Fruit fly (Drosophila melanogaster) whole organism, embryonic: ENCODE measurements around the gene CG9497.

Experiments used
- BEAF-32 ChIP-seq: fragments of 200-800 bp; sonication (Bioruptor generic); optimal IDR thresholded peaks from 3 replicates; lab custom pipeline; 2017; ENCODE audit warnings: missing biosample characterization, missing genetic modification characterization, mild to moderate bottlenecking, moderate library complexity, missing genetic modification reagents
- BtbVII ChIP-seq: fragments of 200-800 bp; sonication (Bioruptor generic); optimal IDR thresholded peaks from 3 replicates; lab custom pipeline; 2017; ENCODE audit warnings: missing biosample characterization, mild to moderate bottlenecking, missing genetic modification characterization
- CG11085 ChIP-seq: fragments of 200-800 bp; sonication (Bioruptor generic); IDR thresholded peaks from 2 replicates; pipeline ENCODE4 v1.3.6; 2022; ENCODE audit warnings: missing biosample characterization, missing genetic modification characterization
- CG11723 ChIP-seq: fragments of 200-800 bp; sonication (Bioruptor generic); optimal IDR thresholded peaks from 2 replicates; lab custom pipeline; 2017; ENCODE audit warnings: missing biosample characterization, mild to moderate bottlenecking, missing genetic modification characterization
- CG12659 ChIP-seq: fragments of 200-800 bp; sonication (Bioruptor generic); optimal IDR thresholded peaks from 3 replicates; lab custom pipeline; 2017; ENCODE audit warnings: mild to moderate bottlenecking, missing biosample characterization, missing genetic modification reagents, missing genetic modification characterization
- CG12769 ChIP-seq: fragments of 200-800 bp; sonication (Bioruptor generic); optimal IDR thresholded peaks from 2 replicates; lab custom pipeline; 2019; ENCODE audit warnings: missing biosample characterization, mild to moderate bottlenecking, missing genetic modification characterization, moderate library complexity
- CG13287 ChIP-seq: fragments of 200-800 bp; sonication (Bioruptor generic); IDR thresholded peaks from 2 replicates; pipeline ENCODE4 v1.3.6; 2022; ENCODE audit warnings: missing biosample characterization, missing genetic modification characterization; ENCODE audit not compliant: partially characterized antibody
- CG17612 ChIP-seq: fragments of 200-800 bp; sonication (Bioruptor generic); IDR thresholded peaks from 2 replicates; pipeline ENCODE4 v1.3.6; 2022; ENCODE audit warnings: missing biosample characterization, missing genetic modification characterization
- CG18599 ChIP-seq: fragments of 200-800 bp; sonication (Bioruptor generic); optimal IDR thresholded peaks from 3 replicates; lab custom pipeline; 2017; ENCODE audit warnings: missing biosample characterization, missing genetic modification characterization, mild to moderate bottlenecking, moderate library complexity, missing genetic modification reagents
- CG18764 ChIP-seq: fragments of 200-800 bp; sonication (Bioruptor generic); optimal IDR thresholded peaks from 3 replicates; lab custom pipeline; 2016; ENCODE audit warnings: missing biosample characterization, missing genetic modification characterization
- CG2202 ChIP-seq: fragments of 200-800 bp; sonication (Bioruptor generic); optimal IDR thresholded peaks from 2 replicates; lab custom pipeline; 2018; ENCODE audit warnings: missing biosample characterization, mild to moderate bottlenecking, missing genetic modification characterization
- CG31388 ChIP-seq: fragments of 200-800 bp; sonication (Bioruptor generic); optimal IDR thresholded peaks from 2 replicates; lab custom pipeline; 2016; ENCODE audit warnings: missing biosample characterization, missing genetic modification characterization
- CG4730 ChIP-seq: fragments of 200-800 bp; sonication (Bioruptor generic); IDR thresholded peaks from 2 replicates; pipeline ENCODE4 v1.3.6; 2022; ENCODE audit warnings: missing biosample characterization, missing genetic modification characterization
- CG4820 ChIP-seq: fragments of 200-800 bp; sonication (Bioruptor generic); optimal IDR thresholded peaks from 3 replicates; lab custom pipeline; 2016; ENCODE audit warnings: missing biosample characterization, missing genetic modification characterization
- CG8478 ChIP-seq: fragments of >200 bp; optimal IDR thresholded peaks from 2 replicates; lab custom pipeline; 2018
- CTCF ChIP-seq: fragments of 200-800 bp; sonication (Bioruptor generic); optimal IDR thresholded peaks from 2 replicates; lab custom pipeline; 2017; ENCODE audit warnings: missing biosample characterization, mild to moderate bottlenecking, missing genetic modification characterization, moderate library complexity
- D19B ChIP-seq: fragments of 200-800 bp; sonication (Bioruptor generic); optimal IDR thresholded peaks from 2 replicates; lab custom pipeline; 2017; ENCODE audit warnings: missing biosample characterization, mild to moderate bottlenecking, missing genetic modification characterization
- Dip2 ChIP-seq: fragments of 200-800 bp; sonication (Bioruptor generic); IDR thresholded peaks from 2 replicates; pipeline ENCODE4 v1.3.6; 2022; ENCODE audit warnings: missing biosample characterization, missing genetic modification characterization
- Ets97D ChIP-seq: fragments of 200-800 bp; sonication (Bioruptor generic); optimal IDR thresholded peaks from 3 replicates; lab custom pipeline; 2016; ENCODE audit warnings: missing biosample characterization, missing genetic modification characterization
- H15 ChIP-seq: fragments of 200-800 bp; sonication (Bioruptor generic); IDR thresholded peaks from 3 replicates; pipeline ENCODE4 v1.3.6; 2022; ENCODE audit warnings: missing biosample characterization, missing genetic modification characterization
- H2.0 ChIP-seq: fragments of 200-800 bp; sonication (Bioruptor generic); IDR thresholded peaks from 2 replicates; pipeline ENCODE4 v1.3.6; 2022; ENCODE audit warnings: missing biosample characterization, missing genetic modification characterization
- Hr39 ChIP-seq: fragments of >200 bp; optimal IDR thresholded peaks from 2 replicates; lab custom pipeline; 2017
- Lim3 ChIP-seq: fragments of 200-800 bp; sonication (Bioruptor generic); IDR thresholded peaks from 2 replicates; pipeline ENCODE4 v1.3.6; 2022; ENCODE audit warnings: missing biosample characterization, missing genetic modification characterization
- Optix ChIP-seq: fragments of 200-800 bp; sonication (Bioruptor generic); IDR thresholded peaks from 3 replicates; pipeline ENCODE4 v1.3.6; 2022; ENCODE audit warnings: missing biosample characterization, missing genetic modification characterization
- Pdp1 ChIP-seq, 2 experiments: fragments of 200-800 bp; sonication (Bioruptor generic); optimal IDR thresholded peaks; 3 replicates each; lab custom pipeline; 2016; ENCODE audit warnings: missing biosample characterization in 2 of 2, missing genetic modification characterization in 2 of 2, mild to moderate bottlenecking in 1 of 2, moderate library complexity in 1 of 2
- Poxn ChIP-seq: fragments of 200-800 bp; sonication (Bioruptor generic); IDR thresholded peaks from 2 replicates; pipeline ENCODE4 v1.3.6; 2022; ENCODE audit warnings: missing biosample characterization, missing genetic modification characterization
- Ptx1 ChIP-seq: fragments of 200-800 bp; sonication (Bioruptor generic); IDR thresholded peaks from 2 replicates; pipeline ENCODE4 v1.3.6; 2022; ENCODE audit warnings: missing biosample characterization, missing genetic modification characterization
- Spps ChIP-seq: fragments of 200-800 bp; sonication (Bioruptor generic); optimal IDR thresholded peaks from 2 replicates; lab custom pipeline; 2018; ENCODE audit warnings: missing biosample characterization, mild to moderate bottlenecking, missing genetic modification characterization
- Stat92E ChIP-seq, 3 experiments: fragments of >200 bp in 2 of 3; fragments of 200-800 bp in 1 of 3; sonication (Bioruptor generic) in 1 of 3; optimal IDR thresholded peaks; 2 replicates each; lab custom pipeline; 2017 to 2019; ENCODE audit warnings: missing biosample characterization in 3 of 3, missing genetic modification characterization in 3 of 3, mild to moderate bottlenecking in 1 of 3, moderate library complexity in 1 of 3
- Xbp1 ChIP-seq: fragments of 200-800 bp; sonication (Bioruptor generic); optimal IDR thresholded peaks from 3 replicates; lab custom pipeline; 2016; ENCODE audit warnings: missing biosample characterization, mild to moderate bottlenecking, missing genetic modification characterization
- ab ChIP-seq: fragments of 200-800 bp; sonication (Bioruptor generic); optimal IDR thresholded peaks from 2 replicates; lab custom pipeline; 2016; ENCODE audit warnings: missing biosample characterization, missing genetic modification characterization
- ato ChIP-seq: fragments of 200-800 bp; sonication (Bioruptor generic); IDR thresholded peaks from 2 replicates; pipeline ENCODE4 v1.3.6; 2022; ENCODE audit warnings: missing biosample characterization, missing genetic modification characterization; ENCODE audit not compliant: partially characterized antibody
- btn ChIP-seq: fragments of 200-800 bp; sonication (Bioruptor generic); optimal IDR thresholded peaks from 2 replicates; lab custom pipeline; 2016; ENCODE audit warnings: missing biosample characterization, missing genetic modification characterization
- chif ChIP-seq, 2 experiments: fragments of 200-800 bp; sonication (Bioruptor generic); optimal IDR thresholded peaks; 3 replicates each; lab custom pipeline; 2016; ENCODE audit warnings: missing biosample characterization in 2 of 2, missing genetic modification characterization in 2 of 2
- chm ChIP-seq: fragments of 200-800 bp; sonication (Bioruptor generic); IDR thresholded peaks from 2 replicates; pipeline ENCODE4 v1.3.6; 2022; ENCODE audit warnings: missing biosample characterization, missing genetic modification characterization
- dmrt11E ChIP-seq: fragments of 200-800 bp; sonication (Bioruptor generic); optimal IDR thresholded peaks from 3 replicates; lab custom pipeline; 2018; ENCODE audit warnings: missing biosample characterization, mild to moderate bottlenecking, missing genetic modification characterization, moderate library complexity
- eyg ChIP-seq: fragments of 200-800 bp; sonication (Bioruptor generic); optimal IDR thresholded peaks from 3 replicates; lab custom pipeline; 2016; ENCODE audit warnings: missing biosample characterization, missing genetic modification characterization
- gfzf ChIP-seq: fragments of 200-800 bp; sonication (Bioruptor generic); optimal IDR thresholded peaks from 2 replicates; lab custom pipeline; 2016; ENCODE audit warnings: missing biosample characterization, mild to moderate bottlenecking, missing genetic modification characterization, moderate library complexity
- grn ChIP-seq: fragments of 200-800 bp; sonication (Bioruptor generic); optimal IDR thresholded peaks from 3 replicates; lab custom pipeline; 2017; ENCODE audit warnings: missing biosample characterization, missing genetic modification characterization
- ind ChIP-seq: fragments of 200-800 bp; sonication (Bioruptor generic); optimal IDR thresholded peaks from 3 replicates; lab custom pipeline; 2016; ENCODE audit warnings: missing biosample characterization, missing genetic modification characterization
- insv ChIP-seq, 2 experiments: fragments of 200-800 bp; sonication (Bioruptor generic); optimal IDR thresholded peaks; 3 replicates each; lab custom pipeline; 2016 to 2018; ENCODE audit warnings: missing biosample characterization in 2 of 2, missing genetic modification characterization in 2 of 2
- jigr1 ChIP-seq: fragments of 200-800 bp; sonication (Bioruptor generic); IDR thresholded peaks from 3 replicates; pipeline ENCODE4 v1.3.6; 2022; ENCODE audit warnings: missing biosample characterization, missing genetic modification characterization
- nerfin-2 ChIP-seq: fragments of 200-800 bp; sonication (Bioruptor generic); IDR thresholded peaks from 2 replicates; pipeline ENCODE4 v1.3.6; 2022; ENCODE audit warnings: missing biosample characterization, missing genetic modification characterization; ENCODE audit not compliant: partially characterized antibody
- nmo ChIP-seq: fragments of 200-800 bp; sonication (Bioruptor generic); optimal IDR thresholded peaks from 2 replicates; lab custom pipeline; 2018; ENCODE audit warnings: missing biosample characterization, mild to moderate bottlenecking, missing genetic modification characterization, moderate library complexity
- oc ChIP-seq: fragments of 200-800 bp; sonication (Bioruptor generic); optimal IDR thresholded peaks from 2 replicates; lab custom pipeline; 2018; ENCODE audit warnings: missing biosample characterization, mild to moderate bottlenecking, missing genetic modification characterization, moderate library complexity
- pzg ChIP-seq: fragments of 200-800 bp; sonication (Bioruptor generic); optimal IDR thresholded peaks from 3 replicates; lab custom pipeline; 2018; ENCODE audit warnings: missing biosample characterization, mild to moderate bottlenecking, missing genetic modification characterization, moderate library complexity
- ranshi ChIP-seq: fragments of 200-800 bp; sonication (Bioruptor generic); IDR thresholded peaks from 2 replicates; pipeline ENCODE4 v1.3.6; 2022; ENCODE audit warnings: missing biosample characterization, missing genetic modification characterization
- slou ChIP-seq: fragments of 200-800 bp; sonication (Bioruptor generic); optimal IDR thresholded peaks from 3 replicates; lab custom pipeline; 2016; ENCODE audit warnings: missing biosample characterization, missing genetic modification characterization
- trem ChIP-seq: fragments of 200-800 bp; optimal IDR thresholded peaks from 3 replicates; lab custom pipeline; 2019; ENCODE audit warnings: missing biosample characterization, mild to moderate bottlenecking, missing genetic modification characterization, moderate library complexity
- trh ChIP-seq: fragments of 200-800 bp; sonication (Bioruptor generic); optimal IDR thresholded peaks from 2 replicates; lab custom pipeline; 2016; ENCODE audit warnings: missing biosample characterization, missing genetic modification characterization

Gene CG9497

DNA sequence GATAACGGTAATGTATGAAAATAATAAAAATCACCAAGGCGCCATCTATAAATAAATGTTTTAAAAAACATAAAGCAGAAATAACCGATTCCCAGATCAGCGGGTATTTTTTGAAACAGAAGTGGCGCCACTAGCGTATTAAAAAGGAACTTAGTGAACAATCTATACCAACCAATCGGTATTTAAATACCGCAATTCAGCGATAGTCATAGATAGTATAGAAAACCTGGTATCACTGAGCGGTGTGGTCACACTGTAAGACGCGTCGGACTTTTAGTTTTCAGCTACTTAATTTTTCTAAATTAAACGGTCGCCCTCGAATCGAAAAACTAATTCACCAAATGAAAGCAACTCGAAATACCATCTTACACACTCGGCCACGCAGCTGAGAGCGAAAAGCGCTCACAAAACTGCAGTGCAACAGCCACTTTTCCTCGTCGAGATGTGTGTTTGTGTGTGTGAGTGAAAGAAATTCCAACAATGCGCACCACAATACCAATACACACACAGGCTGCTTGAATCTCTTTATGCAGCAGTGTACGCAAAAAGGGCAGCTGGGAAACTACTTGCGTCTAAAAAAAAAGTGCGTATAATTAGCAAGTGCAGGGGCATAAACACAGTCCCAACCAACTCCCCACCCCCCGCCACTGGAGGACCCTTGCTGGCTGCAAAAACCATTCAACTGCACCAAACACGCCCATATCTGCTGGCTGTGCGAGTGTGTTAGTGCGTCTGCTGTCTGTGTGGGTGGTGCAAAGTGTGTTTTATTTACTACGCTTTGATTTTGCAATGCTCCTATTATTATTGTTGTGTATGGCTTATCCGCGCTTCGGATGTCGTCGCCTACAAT is 24.5 kb downstream of the CG9497 start, which contains the start of gene PDZ-GEF (continued):
- TF ChIP-seq D19B (GFP tag; lab: Kevin White, UChicago) (no peak), ind (peak; percentile 31), CG31388 (peak; percentile 26), ato (no peak; the same call in 1 of the 2 replicates), Poxn (GFP tag; lab: Robert Waterston, UW) (no peak), pzg (peak; percentile 89), H2.0 (GFP tag; lab: Robert Waterston, UW) (peak; percentile 42), Spps (tag; lab: Kevin White, UChicago) (no peak), grn (GFP tag; lab: Kevin White, UChicago) (no peak), ab (no peak), chm (GFP tag; lab: Robert Waterston, UW) (no peak; the same call in 1 of the 2 replicates), Optix (no peak), jigr1 (GFP tag; lab: Robert Waterston, UW) (no peak), Ets97D (GFP tag; lab: Kevin White, UChicago) (peak; percentile 53), Stat92E (GFP tag; optimal IDR thresholded peaks at IDR 0.05; lab: Kevin White, UChicago) (peak in 1 of 3 experiments; percentile 32), CG8478 (peak; percentile 97), Hr39 (lab: Kevin White, UChicago) (no peak), BEAF-32 (peak; percentile 71), chif (GFP tag; optimal IDR thresholded peaks at IDR 0.05; lab: Kevin White, UChicago) (peak; percentile 25 to 74), CG12769 (no peak), CG4730 (GFP tag; lab: Robert Waterston, UW) (no peak; the same call in 1 of the 2 replicates), Xbp1 (GFP tag; lab: Kevin White, UChicago) (peak; percentile 77), Lim3 (GFP tag; lab: Robert Waterston, UW) (no peak), trem (tag; lab: Kevin White, UChicago) (peak; percentile 70), Ptx1 (peak; percentile 59), CG17612 (GFP tag; lab: Robert Waterston, UW) (no peak), CG4820 (peak; percentile 46), slou (GFP tag; lab: Kevin White, UChicago) (peak; percentile 0), eyg (GFP tag; lab: Kevin White, UChicago) (peak; percentile 24), insv (GFP tag; optimal IDR thresholded peaks at IDR 0.05; lab: Kevin White, UChicago) (peak in 1 of 2 experiments; percentile 72), oc (no peak), CTCF (GFP tag; lab: Kevin White, UChicago) (peak; percentile 98), CG12659 (GFP tag; lab: Kevin White, UChicago) (peak; percentile 76), Pdp1 (GFP tag; optimal IDR thresholded peaks at IDR 0.05; lab: Kevin White, UChicago) (peak in 1 of 2 experiments; percentile 34), Dip2 (GFP tag; lab: Robert Waterston, UW) (no peak), CG11723 (GFP tag; lab: Kevin White, UChicago) (no peak), H15 (GFP tag; lab: Robert Waterston, UW) (peak; percentile 69; the same call in 2 of the 3 replicates), ranshi (GFP tag; lab: Robert Waterston, UW) (no peak), CG11085 (no peak), CG13287 (GFP tag; lab: Robert Waterston, UW) (peak; percentile 63), CG18764 (GFP tag; lab: Kevin White, UChicago) (peak; percentile 7), trh (GFP tag; lab: Kevin White, UChicago) (no peak), BtbVII (GFP tag; lab: Kevin White, UChicago) (no peak), CG2202 (tag; lab: Kevin White, UChicago) (peak; percentile 27), dmrt11E (peak; percentile 50), CG18599 (GFP tag; lab: Kevin White, UChicago) (peak; percentile 7), nmo (GFP tag; lab: Kevin White, UChicago) (peak; percentile 74), gfzf (GFP tag; lab: Kevin White, UChicago) (peak; percentile 93), nerfin-2 (GFP tag; lab: Robert Waterston, UW) (peak; percentile 44; the same call in 1 of the 2 replicates), btn (GFP tag; lab: Kevin White, UChicago) (peak; percentile 30)
